Worm (Caenorhabditis elegans) whole organism, mixed stage, embryonic: ENCODE data around the gene dpy-21.
A peak's percentile ranks its signal among the peaks of the same experiment; 100 is the strongest.
"Not testable (repeated sequence)": the region's sequence is repeated elsewhere in the genome, so short reads cannot be mapped to it uniquely, and the experiment has no call there.

ENCODE experiments used
- M03D4.4 ChIP-seq: sonication (generic microtip); optimal IDR thresholded peaks from 2 replicates; lab custom pipeline; 2017; ENCODE audit warnings: mild to moderate bottlenecking, missing genetic modification characterization, missing compliant biosample characterization
- bed-3 ChIP-seq: fragments of 200-800 bp; sonication (Bioruptor generic); optimal IDR thresholded peaks from 3 replicates; lab custom pipeline; 2018; ENCODE audit warnings: mild to moderate bottlenecking, missing genetic modification characterization, moderate library complexity, missing compliant biosample characterization
- ceh-39 ChIP-seq: fragments of 150-350 bp; optimal IDR thresholded peaks from 2 replicates; lab custom pipeline; 2014; ENCODE audit warnings: missing biosample characterization, missing genetic modification characterization
- ceh-43 ChIP-seq: fragments of 200-800 bp; sonication (Bioruptor generic); optimal IDR thresholded peaks from 2 replicates; lab custom pipeline; 2018; ENCODE audit warnings: mild to moderate bottlenecking, missing genetic modification characterization, moderate library complexity, missing compliant biosample characterization
- ces-1 ChIP-seq: fragments of 150-350 bp; optimal IDR thresholded peaks from 2 replicates; lab custom pipeline; 2014; ENCODE audit warnings: missing biosample characterization, missing genetic modification reagents, missing genetic modification characterization
- drap-1 ChIP-seq: fragments of 200-800 bp; sonication (Bioruptor generic); optimal IDR thresholded peaks from 3 replicates; lab custom pipeline; 2018; ENCODE audit warnings: mild to moderate bottlenecking, missing genetic modification characterization, missing compliant biosample characterization
- elt-3 ChIP-seq: fragments of 150-350 bp; optimal IDR thresholded peaks from 2 replicates; lab custom pipeline; 2014; ENCODE audit warnings: missing biosample characterization, missing genetic modification characterization
- flh-1 ChIP-seq: fragments of 200-800 bp; sonication (Bioruptor generic); optimal IDR thresholded peaks from 2 replicates; lab custom pipeline; 2018; ENCODE audit warnings: mild to moderate bottlenecking, missing genetic modification characterization, moderate library complexity, missing compliant biosample characterization
- ham-2 ChIP-seq: fragments of 200-800 bp; sonication (Bioruptor generic); optimal IDR thresholded peaks from 2 replicates; lab custom pipeline; 2018; ENCODE audit warnings: mild to moderate bottlenecking, missing genetic modification characterization, missing compliant biosample characterization
- hlh-1 ChIP-seq: fragments of 150-350 bp; optimal IDR thresholded peaks from 2 replicates; lab custom pipeline; 2014; ENCODE audit warnings: missing biosample characterization, missing genetic modification reagents, missing genetic modification characterization
- lin-13 ChIP-seq: fragments of 150-350 bp; optimal IDR thresholded peaks from 2 replicates; lab custom pipeline; 2014; ENCODE audit warnings: missing biosample characterization, missing genetic modification characterization
- lsy-2 ChIP-seq: fragments of 150-350 bp; optimal IDR thresholded peaks from 2 replicates; lab custom pipeline; 2014; ENCODE audit warnings: missing biosample characterization, missing genetic modification characterization
- mep-1 ChIP-seq: fragments of 150-350 bp; optimal IDR thresholded peaks from 2 replicates; lab custom pipeline; 2017; ENCODE audit warnings: missing biosample characterization, missing genetic modification reagents, missing genetic modification characterization, inconsistent platforms
- mls-2 ChIP-seq: sonication (generic microtip); optimal IDR thresholded peaks from 2 replicates; lab custom pipeline; 2016; ENCODE audit warnings: mild to moderate bottlenecking, missing genetic modification characterization, moderate library complexity, missing compliant biosample characterization
- nhr-12 ChIP-seq: fragments of 150-350 bp; optimal IDR thresholded peaks from 2 replicates; lab custom pipeline; 2014; ENCODE audit warnings: missing biosample characterization, missing genetic modification characterization
- nhr-237 ChIP-seq: fragments of 150-350 bp; optimal IDR thresholded peaks from 2 replicates; lab custom pipeline; 2014; ENCODE audit warnings: missing biosample characterization, missing genetic modification characterization
- nhr-76 ChIP-seq: sonication (generic microtip); optimal IDR thresholded peaks from 2 replicates; lab custom pipeline; 2017; ENCODE audit warnings: missing biosample characterization, missing genetic modification characterization
- pha-4 ChIP-seq: fragments of 150-350 bp; optimal IDR thresholded peaks from 2 replicates; lab custom pipeline; 2018; ENCODE audit warnings: missing biosample characterization, missing genetic modification reagents, missing genetic modification characterization
- sptf-1 ChIP-seq: sonication (generic microtip); optimal IDR thresholded peaks from 2 replicates; lab custom pipeline; 2017; ENCODE audit warnings: mild to moderate bottlenecking, missing genetic modification characterization, moderate library complexity, missing compliant biosample characterization
- unc-120 ChIP-seq: sonication (generic microtip); optimal IDR thresholded peaks from 2 replicates; lab custom pipeline; 2017; ENCODE audit warnings: missing genetic modification characterization, missing compliant biosample characterization; ENCODE audit not compliant: poor library complexity, severe bottlenecking
- unc-39 ChIP-seq: fragments of 150-350 bp; optimal IDR thresholded peaks from 2 replicates; lab custom pipeline; 2014; ENCODE audit warnings: missing biosample characterization, missing genetic modification characterization
- zip-8 ChIP-seq: fragments of 150-350 bp; optimal IDR thresholded peaks from 2 replicates; lab custom pipeline; 2014; ENCODE audit warnings: missing biosample characterization, missing genetic modification characterization
- ztf-11 ChIP-seq: fragments of 150-350 bp; optimal IDR thresholded peaks from 2 replicates; lab custom pipeline; 2014; ENCODE audit warnings: missing biosample characterization, missing genetic modification characterization

The dpy-21 gene

ce11 chrV:17943877-17944472 is 5.0 kb downstream of the dpy-21 start:
- TF ChIP-seq drap-1 (GFP tag; lab: Kevin White, UChicago) (peak; percentile 53), ham-2 (GFP tag; lab: Kevin White, UChicago) (no peak)
- TF ChIP-seq, all 35 proteins: peak for 1

DNA sequence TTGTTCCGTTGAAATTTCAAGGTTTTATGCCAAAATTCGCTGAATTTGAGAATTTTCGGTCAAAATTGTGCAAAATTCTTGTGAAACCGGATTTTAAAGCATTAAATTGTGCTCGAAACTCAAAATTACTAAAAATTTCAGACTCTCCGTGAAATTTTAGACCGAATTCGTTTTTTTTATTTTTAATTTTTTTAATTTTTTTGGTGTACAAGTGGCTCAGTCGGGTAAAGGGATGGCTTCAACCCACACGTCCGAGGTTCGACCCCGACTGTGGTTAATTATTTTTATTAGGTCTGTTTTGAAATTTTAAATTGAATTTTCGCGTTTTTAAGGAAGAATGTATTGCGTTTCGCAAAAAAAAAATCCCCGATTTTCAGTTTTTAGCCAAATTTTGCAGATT is 10.0 kb downstream of the dpy-21 start:
- no peak for TF ChIP-seq unc-120 (tag; lab: Kevin White, UChicago)
- TF ChIP-seq lsy-2: no peak
- TF ChIP-seq ceh-43: no peak

- TF ChIP-seq nhr-76: no peak
- TF ChIP-seq drap-1 (GFP tag; lab: Kevin White, UChicago): no peak
- no peak for TF ChIP-seq ces-1 (GFP tag; lab: Kevin White, UChicago)
Observed at ce11 chrV:17935857-17936256, 13.1 kb downstream of the dpy-21 start.

ce11 chrV:17931795-17932194 is 17.2 kb downstream of the dpy-21 start:
- no peak for TF ChIP-seq sptf-1
- no peak for TF ChIP-seq lsy-2
- no peak for TF ChIP-seq M03D4.4 (tag; lab: Kevin White, UChicago)

ce11 chrV:17928128-17928527 is 20.9 kb downstream of the dpy-21 start:
- TF ChIP-seq M03D4.4 (tag; lab: Kevin White, UChicago) (no peak), zip-8 (tag; lab: Kevin White, UChicago) (peak; percentile 30)

DNA sequence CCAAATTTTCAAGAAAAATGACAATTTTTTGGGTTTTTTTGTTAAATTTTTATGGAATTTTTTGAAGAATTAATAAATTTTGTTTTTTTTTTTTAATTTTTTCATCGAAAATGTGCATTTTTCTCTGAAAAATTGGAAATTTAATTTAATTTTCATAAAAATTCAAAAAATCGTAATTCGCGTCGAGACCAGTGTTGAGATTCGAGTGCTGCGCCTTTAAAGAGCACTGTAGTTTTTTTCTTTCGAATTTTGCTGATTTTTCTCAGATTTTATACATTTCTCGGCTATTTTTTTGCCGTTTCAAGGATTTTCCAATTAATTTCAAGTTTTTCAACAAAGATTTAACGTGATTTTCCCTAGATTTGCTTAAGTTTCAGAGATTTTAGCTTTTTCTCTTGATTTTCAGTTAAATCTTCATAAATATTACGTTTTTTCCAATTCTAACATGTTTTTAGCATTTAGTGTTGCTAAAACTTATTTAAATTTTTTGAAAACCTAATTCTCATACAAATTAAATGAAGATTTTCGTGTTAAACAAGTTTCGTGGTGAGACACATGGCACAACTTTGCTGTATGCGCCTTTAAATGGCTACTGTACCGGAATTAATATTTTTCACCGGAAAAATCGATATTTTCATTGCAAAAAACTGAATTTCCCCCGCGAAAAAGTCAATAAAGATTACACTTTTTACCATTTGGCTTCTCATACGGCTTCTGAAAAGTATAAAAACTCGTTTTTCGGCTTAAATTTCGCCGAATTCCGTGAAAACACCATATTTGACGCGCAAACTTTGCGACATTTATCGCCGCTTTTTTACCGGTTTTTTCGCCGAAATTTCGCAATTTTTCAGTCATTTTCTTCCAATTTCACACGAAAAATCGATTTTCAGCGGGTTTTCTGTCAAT is 24.6 kb downstream of the dpy-21 start, which contains the start of gene usp-50:
usp-50 (plus strand) TSS at position 822 of the 906 bp plus-strand sequence.
- TF ChIP-seq ham-2 (GFP tag; lab: Kevin White, UChicago); lin-13 (tag; lab: Kevin White, UChicago); mls-2 (tag; lab: Kevin White, UChicago): not testable (repeated sequence)

DNA sequence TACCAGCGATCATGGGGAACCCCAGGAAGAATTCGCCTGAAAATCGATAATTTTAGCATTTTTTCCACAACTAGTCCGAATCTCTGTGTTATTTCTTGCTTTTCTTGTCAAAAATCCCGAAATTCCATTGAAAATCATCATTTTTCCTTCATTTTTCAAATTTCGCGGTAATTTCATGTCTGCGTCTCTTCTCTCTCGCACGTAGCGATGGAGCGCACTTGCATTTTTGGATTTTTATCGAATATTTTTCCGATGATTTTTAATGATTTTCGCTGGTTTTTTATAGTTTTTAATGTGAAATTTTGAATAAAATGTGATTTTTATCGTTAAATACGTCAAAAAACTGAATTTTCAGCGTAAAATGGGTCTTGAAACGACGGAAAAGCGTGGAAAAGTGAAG is 27.6 kb downstream of the dpy-21 start, which contains the start of gene E01B7.2:
E01B7.2 (plus strand) TSS at position 350 of the 400 bp plus-strand sequence.
- TF ChIP-seq ztf-11 (tag; lab: Kevin White, UChicago) (no peak), ces-1 (GFP tag; lab: Kevin White, UChicago) (peak; percentile 51), lsy-2 (peak; percentile 63), sptf-1 (peak; percentile 10), ceh-39 (tag; lab: Kevin White, UChicago) (peak; percentile 86), nhr-237 (tag; lab: Kevin White, UChicago) (peak; percentile 37), lin-13 (tag; lab: Kevin White, UChicago) (peak; percentile 72), pha-4 (tag; lab: Kevin White, UChicago) (peak; percentile 57), flh-1 (GFP tag; lab: Kevin White, UChicago) (no peak), bed-3 (GFP tag; lab: Kevin White, UChicago) (no peak), hlh-1 (peak; percentile 5), mep-1 (peak; percentile 43)

DNA sequence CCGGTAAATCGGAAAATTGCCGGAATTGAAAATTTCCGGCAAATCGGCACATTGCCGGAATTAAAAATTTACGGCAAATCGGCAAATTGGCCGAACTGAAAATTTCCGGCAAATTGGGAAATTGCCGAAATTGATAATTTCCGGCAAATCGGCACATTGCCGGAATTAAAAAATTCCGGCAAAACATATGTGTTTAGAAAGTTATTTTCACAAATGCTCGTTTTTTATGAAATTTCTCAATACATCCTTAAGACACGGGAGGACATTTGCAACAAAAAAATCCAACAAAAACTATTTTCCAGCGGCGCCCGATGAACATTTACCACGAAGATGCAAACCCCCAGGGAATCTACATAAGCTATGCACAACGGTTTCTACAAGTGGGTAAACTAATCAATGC is 30.3 kb downstream of the dpy-21 start, which contains the start of gene C06H5.8:
C06H5.8 (plus strand) TSS at position 301 of the 400 bp plus-strand sequence.
- TF ChIP-seq zip-8 (tag; lab: Kevin White, UChicago): no peak
- peak; percentile 14 for TF ChIP-seq drap-1 (GFP tag; lab: Kevin White, UChicago)
- TF ChIP-seq ham-2 (GFP tag; lab: Kevin White, UChicago): no peak

DNA sequence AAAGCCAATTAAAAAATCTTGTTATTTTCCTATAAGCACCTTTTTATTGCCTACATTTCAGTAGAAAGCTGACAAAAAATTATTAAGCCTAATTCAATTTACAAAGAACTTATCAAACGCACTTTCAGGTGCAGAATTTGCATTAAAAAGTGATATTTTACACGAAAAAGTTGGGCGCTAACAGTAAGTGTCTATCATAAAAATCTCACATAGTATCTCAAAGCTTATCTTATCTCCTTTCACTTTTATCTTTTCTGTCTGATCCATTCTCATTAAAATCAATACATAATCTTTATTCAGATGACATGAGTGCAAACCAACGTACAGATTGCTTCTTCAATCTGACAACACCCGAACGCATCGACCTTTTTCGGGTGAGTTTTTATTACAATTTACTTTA is 39.0 kb downstream of the dpy-21 start, which contains the start of gene dcar-1:
dcar-1 (plus strand) TSS at position 301 of the 400 bp plus-strand sequence.
- TF ChIP-seq nhr-12 (tag; lab: Kevin White, UChicago) (no peak), ham-2 (GFP tag; lab: Kevin White, UChicago) (no peak), elt-3 (tag; lab: Kevin White, UChicago) (peak; percentile 36), lsy-2 (no peak), unc-39 (tag; lab: Kevin White, UChicago) (no peak)
